Fruit fly (Drosophila melanogaster): ENCODE measurements around the gene CG31342.

Gene CG31342

dm6 chr3R:12981334-12982166 lies 4.3 kb upstream of the CG31342 start (continued):
- no peak for TF ChIP-seq run (tag; optimal IDR thresholded peaks at IDR 0.05)
- no peak for TF ChIP-seq dati (GFP tag; IDR thresholded peaks at IDR 0.05)
- TF ChIP-seq lmd (GFP tag; IDR thresholded peaks at IDR 0.05): peak; percentile 62
- no peak for TF ChIP-seq unc-4 (GFP tag; IDR thresholded peaks at IDR 0.05; ENCODE audit: partially characterized antibody)
- no peak for TF ChIP-seq Dfd (GFP tag; optimal IDR thresholded peaks at IDR 0.05)
- no peak for TF ChIP-seq gro (GFP tag; optimal IDR thresholded peaks at IDR 0.05)
- TF ChIP-seq tll (GFP tag; optimal IDR thresholded peaks at IDR 0.05): no peak
- TF ChIP-seq CG4424 (GFP tag; optimal IDR thresholded peaks at IDR 0.05): peak; percentile 56
- TF ChIP-seq Atf6 (GFP tag; IDR thresholded peaks at IDR 0.05): no peak; the same call in 1 of the 2 replicates
- peak; percentile 11 for TF ChIP-seq CG1647 (GFP tag; optimal IDR thresholded peaks at IDR 0.05)
- peak; percentile 46 for TF ChIP-seq Hr3 (GFP tag; optimal IDR thresholded peaks at IDR 0.05)
- TF ChIP-seq E2f1 (GFP tag; IDR thresholded peaks at IDR 0.05): peak; percentile 45
- no peak for TF ChIP-seq gsb-n (tag; optimal IDR thresholded peaks at IDR 0.05)
- TF ChIP-seq Sox100B (GFP tag; optimal IDR thresholded peaks at IDR 0.05): peak; percentile 71
- TF ChIP-seq CG10543 (GFP tag; optimal IDR thresholded peaks at IDR 0.05): no peak
- TF ChIP-seq scrt (GFP tag; optimal IDR thresholded peaks at IDR 0.05): peak; percentile 19
- peak; percentile 57; the same call in 1 of the 2 replicates for TF ChIP-seq H2.0 (GFP tag; IDR thresholded peaks at IDR 0.05)
- no peak for TF ChIP-seq pum (GFP tag; optimal IDR thresholded peaks at IDR 0.05)
- TF ChIP-seq eve (GFP tag; optimal IDR thresholded peaks at IDR 0.05): no peak
- TF ChIP-seq sug (tag; optimal IDR thresholded peaks at IDR 0.05): no peak
- no peak for TF ChIP-seq Opbp (GFP tag; IDR thresholded peaks at IDR 0.05; ENCODE audit: partially characterized antibody)
- peak; percentile 57 for TF ChIP-seq esg (GFP tag; conservative IDR thresholded peaks at IDR 0.05)
- TF ChIP-seq gcm (GFP tag; optimal IDR thresholded peaks at IDR 0.05): peak; percentile 45
- TF ChIP-seq Doc3 (GFP tag; IDR thresholded peaks at IDR 0.05; ENCODE audit: partially characterized antibody): no peak
- TF ChIP-seq inv (GFP tag; IDR thresholded peaks at IDR 0.05; ENCODE audit: partially characterized antibody): no peak
- peak; percentile 70 for TF ChIP-seq CG17829 (tag; optimal IDR thresholded peaks at IDR 0.05)
- peak; percentile 41 for TF ChIP-seq ems (GFP tag; optimal IDR thresholded peaks at IDR 0.05)
- TF ChIP-seq HLH54F (GFP tag; optimal IDR thresholded peaks at IDR 0.05): peak; percentile 4
- TF ChIP-seq CG8388 (GFP tag; optimal IDR thresholded peaks at IDR 0.05): peak; percentile 61
- TF ChIP-seq CG9932 (GFP tag; IDR thresholded peaks at IDR 0.05): peak; percentile 36
- TF ChIP-seq CG9797 (GFP tag; optimal IDR thresholded peaks at IDR 0.05): no peak
- no peak; the same call in 1 of the 2 replicates for TF ChIP-seq wdn (GFP tag; IDR thresholded peaks at IDR 0.05)
- no peak for TF ChIP-seq seq (GFP tag; IDR thresholded peaks at IDR 0.05)
- peak; percentile 62 for TF ChIP-seq dmrt11E (tag; optimal IDR thresholded peaks at IDR 0.05)
- peak; percentile 9 for TF ChIP-seq CG18011 (GFP tag; optimal IDR thresholded peaks at IDR 0.05)
- no peak; the same call in 2 of the 3 replicates for TF ChIP-seq sr (GFP tag; IDR thresholded peaks at IDR 0.05)
- TF ChIP-seq so (GFP tag; IDR thresholded peaks at IDR 0.05): 0 out of 3 replicates have a peak, but pooled peaks have one; percentile 40
- TF ChIP-seq pb (GFP tag; optimal IDR thresholded peaks at IDR 0.05): no peak
- peak; percentile 3 for TF ChIP-seq nom (GFP tag; optimal IDR thresholded peaks at IDR 0.05)
- no peak for TF ChIP-seq CG12769 (tag; optimal IDR thresholded peaks at IDR 0.05)
- TF ChIP-seq CG3407 (GFP tag; optimal IDR thresholded peaks at IDR 0.05): no peak
- peak; percentile 41 for TF ChIP-seq CG12659 (GFP tag; optimal IDR thresholded peaks at IDR 0.05)
- no peak for TF ChIP-seq Hey (tag; optimal IDR thresholded peaks at IDR 0.05)
- peak; percentile 52; the same call in 1 of the 2 replicates for TF ChIP-seq CG14667 (GFP tag; IDR thresholded peaks at IDR 0.05)
- peak; percentile 44; the same call in 1 of the 2 replicates for TF ChIP-seq CG32772 (GFP tag; IDR thresholded peaks at IDR 0.05)
- TF ChIP-seq Ssrp (tag; optimal IDR thresholded peaks at IDR 0.05): peak; percentile 50
- TF ChIP-seq jigr1 (GFP tag; IDR thresholded peaks at IDR 0.05): no peak
- TF ChIP-seq CG12744 (GFP tag; optimal IDR thresholded peaks at IDR 0.05): peak; percentile 34
- TF ChIP-seq schlank (tag; optimal IDR thresholded peaks at IDR 0.05): no peak
